Fruit fly (Drosophila melanogaster): ENCODE results near the gene Ho.

- TF ChIP-seq CG8478 (optimal IDR thresholded peaks at IDR 0.05) (no peak), CTCF (optimal IDR thresholded peaks at IDR 0.05) (no peak)
These were observed 8.5 kb downstream of the Ho start, which contains the start of gene CG6834 for dm6 chr3R:11688055-11688454.
